Worm (Caenorhabditis elegans): Measurements from ENCODE around the gene ctns-1.

ce11 chrII:8138015-8138546, 1.4 kb upstream of the ctns-1 start, which contains the start of gene cdc-48.2:
- TF ChIP-seq nhr-12 (tag; optimal IDR thresholded peaks at IDR 0.05) (no peak), pqm-1 (tag; optimal IDR thresholded peaks at IDR 0.05) (no peak), nhr-28 (tag; optimal IDR thresholded peaks at IDR 0.05) (no peak), hlh-4 (tag; optimal IDR thresholded peaks at IDR 0.05) (no peak), jun-1 (tag; optimal IDR thresholded peaks at IDR 0.05) (no peak), egl-27 (tag; optimal IDR thresholded peaks at IDR 0.05) (no peak), pax-3 (tag; optimal IDR thresholded peaks at IDR 0.05) (no peak), irx-1 (tag; optimal IDR thresholded peaks at IDR 0.05) (no peak), fkh-4 (tag; optimal IDR thresholded peaks at IDR 0.05; ENCODE audit: borderline replicate concordance) (no peak), unc-62 (GFP tag; optimal IDR thresholded peaks at IDR 0.05) (no peak), snu-23 (GFP tag; optimal IDR thresholded peaks at IDR 0.05) (no peak), fkh-10 (GFP tag; optimal IDR thresholded peaks at IDR 0.05) (no peak)
